Fruit fly (Drosophila melanogaster) whole organism, embryonic: ENCODE measurements around the gene Mocs1.

ENCODE experiments used
- Bgb ChIP-seq: fragments of 200-800 bp; sonication (Bioruptor generic); IDR thresholded peaks from 2 replicates; pipeline ENCODE4 v1.3.6; 2022; ENCODE audit warnings: missing biosample characterization, missing genetic modification characterization; ENCODE audit not compliant: partially characterized antibody
- CG11247 ChIP-seq: fragments of 200-800 bp; sonication (Bioruptor generic); IDR thresholded peaks from 2 replicates; pipeline ENCODE4 v1.3.6; 2022; ENCODE audit warnings: missing biosample characterization, missing genetic modification characterization
- CG11398 ChIP-seq: fragments of 200-800 bp; sonication (Bioruptor generic); optimal IDR thresholded peaks from 2 replicates; lab custom pipeline; 2016; ENCODE audit warnings: missing biosample characterization, missing genetic modification characterization
- CG1233 ChIP-seq: fragments of 200-800 bp; sonication (Bioruptor generic); optimal IDR thresholded peaks from 4 replicates; lab custom pipeline; 2018; ENCODE audit warnings: missing biosample characterization, mild to moderate bottlenecking, missing genetic modification characterization
- CG13424 ChIP-seq: fragments of 200-800 bp; sonication (Bioruptor generic); optimal IDR thresholded peaks from 2 replicates; lab custom pipeline; 2019; ENCODE audit warnings: missing biosample characterization, mild to moderate bottlenecking, missing genetic modification characterization, moderate library complexity
- CG14710 ChIP-seq: fragments of 200-800 bp; sonication (Bioruptor generic); optimal IDR thresholded peaks from 3 replicates; lab custom pipeline; 2019; ENCODE audit warnings: missing biosample characterization, mild to moderate bottlenecking, missing genetic modification characterization, moderate library complexity
- CG17829 ChIP-seq: fragments of 200-800 bp; optimal IDR thresholded peaks from 2 replicates; lab custom pipeline; 2019; ENCODE audit warnings: missing biosample characterization, mild to moderate bottlenecking, missing genetic modification characterization, moderate library complexity
- CG18262 ChIP-seq: fragments of 200-800 bp; optimal IDR thresholded peaks from 3 replicates; lab custom pipeline; 2019; ENCODE audit warnings: missing biosample characterization, mild to moderate bottlenecking, missing genetic modification characterization, moderate library complexity
- CG18476 ChIP-seq: fragments of 200-800 bp; sonication (Bioruptor generic); optimal IDR thresholded peaks from 2 replicates; lab custom pipeline; 2016; ENCODE audit warnings: missing biosample characterization, mild to moderate bottlenecking, missing genetic modification characterization
- CG2712 ChIP-seq: fragments of 200-800 bp; optimal IDR thresholded peaks from 3 replicates; lab custom pipeline; 2019; ENCODE audit warnings: missing biosample characterization, mild to moderate bottlenecking, missing genetic modification characterization, moderate library complexity
- CG32532 ChIP-seq: fragments of 200-800 bp; sonication (Bioruptor generic); IDR thresholded peaks from 2 replicates; pipeline ENCODE4 v1.3.6; 2022; ENCODE audit warnings: missing biosample characterization, missing genetic modification characterization
- CG3407 ChIP-seq: fragments of 200-800 bp; sonication (Bioruptor generic); optimal IDR thresholded peaks from 2 replicates; lab custom pipeline; 2018; ENCODE audit warnings: missing biosample characterization, mild to moderate bottlenecking, missing genetic modification characterization
- CG5180 ChIP-seq: fragments of 200-800 bp; sonication (Bioruptor generic); optimal IDR thresholded peaks from 3 replicates; lab custom pipeline; 2017; ENCODE audit warnings: missing biosample characterization, missing genetic modification characterization, mild to moderate bottlenecking, moderate library complexity, missing genetic modification reagents
- CG7271 ChIP-seq: fragments of 200-800 bp; sonication (Bioruptor generic); optimal IDR thresholded peaks from 2 replicates; lab custom pipeline; 2018; ENCODE audit warnings: missing biosample characterization, mild to moderate bottlenecking, missing genetic modification characterization, moderate library complexity
- CG9876 ChIP-seq: fragments of 200-800 bp; sonication (Bioruptor generic); optimal IDR thresholded peaks from 2 replicates; lab custom pipeline; 2016; ENCODE audit warnings: missing biosample characterization, missing genetic modification characterization
- CkIIα-i1 ChIP-seq: fragments of 200-800 bp; sonication (Bioruptor generic); IDR thresholded peaks from 2 replicates; pipeline ENCODE4 v1.3.6; 2022; ENCODE audit warnings: missing biosample characterization, missing genetic modification characterization
- Dek ChIP-seq: fragments of 200-800 bp; sonication (Bioruptor generic); optimal IDR thresholded peaks from 3 replicates; lab custom pipeline; 2019; ENCODE audit warnings: missing biosample characterization, mild to moderate bottlenecking, missing genetic modification characterization, moderate library complexity
- Dip2 ChIP-seq: fragments of 200-800 bp; sonication (Bioruptor generic); IDR thresholded peaks from 2 replicates; pipeline ENCODE4 v1.3.6; 2022; ENCODE audit warnings: missing biosample characterization, missing genetic modification characterization
- HLHmδ ChIP-seq: fragments of 200-800 bp; sonication (Bioruptor generic); optimal IDR thresholded peaks from 2 replicates; lab custom pipeline; 2018; ENCODE audit warnings: missing biosample characterization, mild to moderate bottlenecking, missing genetic modification characterization, moderate library complexity
- Hand ChIP-seq: fragments of 200-800 bp; sonication (Bioruptor generic); optimal IDR thresholded peaks from 2 replicates; lab custom pipeline; 2017; ENCODE audit warnings: mild to moderate bottlenecking, missing biosample characterization, missing genetic modification reagents, missing genetic modification characterization
- Hey ChIP-seq: fragments of 200-800 bp; sonication (Bioruptor generic); optimal IDR thresholded peaks from 3 replicates; lab custom pipeline; 2018; ENCODE audit warnings: missing biosample characterization, mild to moderate bottlenecking, missing genetic modification characterization
- MBD-R2 ChIP-seq: fragments of 200-800 bp; sonication (Bioruptor generic); IDR thresholded peaks from 2 replicates; pipeline ENCODE4 v1.3.6; 2022; ENCODE audit warnings: missing biosample characterization, missing genetic modification characterization
- Nf-YB ChIP-seq: fragments of 200-800 bp; sonication (Bioruptor generic); optimal IDR thresholded peaks from 3 replicates; lab custom pipeline; 2019; ENCODE audit warnings: missing biosample characterization, mild to moderate bottlenecking, missing genetic modification characterization, moderate library complexity
- Sox102F ChIP-seq: fragments of 200-800 bp; sonication (Bioruptor generic); optimal IDR thresholded peaks from 2 replicates; lab custom pipeline; 2018; ENCODE audit warnings: missing biosample characterization, mild to moderate bottlenecking, missing genetic modification characterization, moderate library complexity
- Sry-β ChIP-seq: fragments of 200-800 bp; sonication (Bioruptor generic); optimal IDR thresholded peaks from 2 replicates; lab custom pipeline; 2018; ENCODE audit warnings: missing biosample characterization, mild to moderate bottlenecking, missing genetic modification characterization, moderate library complexity
- Usf ChIP-seq: fragments of 200-800 bp; sonication (Bioruptor generic); optimal IDR thresholded peaks from 2 replicates; lab custom pipeline; 2017; ENCODE audit warnings: missing genotype, missing biosample characterization, missing genetic modification characterization
- Vsx1 ChIP-seq: fragments of 200-800 bp; sonication (Bioruptor generic); optimal IDR thresholded peaks from 2 replicates; lab custom pipeline; 2017; ENCODE audit warnings: missing biosample characterization, mild to moderate bottlenecking, missing genetic modification characterization, missing genetic modification reagents
- ara ChIP-seq: fragments of 200-800 bp; sonication (Bioruptor generic); IDR thresholded peaks from 2 replicates; pipeline ENCODE4 v1.3.6; 2022; ENCODE audit warnings: missing biosample characterization, missing genetic modification characterization
- bbx ChIP-seq: fragments of 200-800 bp; sonication (Bioruptor generic); IDR thresholded peaks from 2 replicates; pipeline ENCODE4 v1.3.6; 2022; ENCODE audit warnings: missing biosample characterization, missing genetic modification characterization; ENCODE audit not compliant: partially characterized antibody
- bcd ChIP-seq: fragments of 200-800 bp; sonication (Bioruptor generic); optimal IDR thresholded peaks from 2 replicates; lab custom pipeline; 2017; ENCODE audit warnings: missing biosample characterization, mild to moderate bottlenecking, missing genetic modification characterization
- btn ChIP-seq: fragments of 200-800 bp; sonication (Bioruptor generic); optimal IDR thresholded peaks from 2 replicates; lab custom pipeline; 2016; ENCODE audit warnings: missing biosample characterization, missing genetic modification characterization
- eve ChIP-seq, 2 experiments: fragments of >200 bp; optimal IDR thresholded peaks; 2 replicates each; lab custom pipeline; 2017; ENCODE audit warnings: missing biosample characterization in 2 of 2, missing genetic modification characterization in 2 of 2
- ewg ChIP-seq: fragments of 200-800 bp; sonication (Bioruptor generic); optimal IDR thresholded peaks from 3 replicates; lab custom pipeline; 2017; ENCODE audit warnings: mild to moderate bottlenecking, missing biosample characterization, missing genetic modification reagents, missing genetic modification characterization
- eyg ChIP-seq: fragments of 200-800 bp; sonication (Bioruptor generic); optimal IDR thresholded peaks from 3 replicates; lab custom pipeline; 2016; ENCODE audit warnings: missing biosample characterization, missing genetic modification characterization
- ham ChIP-seq: fragments of 200-800 bp; sonication (Bioruptor generic); IDR thresholded peaks from 2 replicates; pipeline ENCODE4 v1.3.6; 2022; ENCODE audit warnings: missing biosample characterization, missing genetic modification characterization
- hb ChIP-seq: fragments of 200-800 bp; sonication (Bioruptor generic); IDR thresholded peaks from 3 replicates; pipeline ENCODE4 v1.3.6; 2022; ENCODE audit warnings: missing biosample characterization, missing genetic modification characterization; ENCODE audit not compliant: partially characterized antibody
- kah ChIP-seq: fragments of 200-800 bp; sonication (Bioruptor generic); optimal IDR thresholded peaks from 2 replicates; lab custom pipeline; 2018; ENCODE audit warnings: missing biosample characterization, mild to moderate bottlenecking, missing genetic modification characterization
- mld ChIP-seq: fragments of 200-800 bp; sonication (Bioruptor generic); IDR thresholded peaks from 3 replicates; pipeline ENCODE4 v1.3.6; 2022; ENCODE audit warnings: missing biosample characterization, missing genetic modification characterization; ENCODE audit not compliant: partially characterized antibody
- nerfin-1 ChIP-seq: fragments of 200-800 bp; sonication (Bioruptor generic); optimal IDR thresholded peaks from 3 replicates; lab custom pipeline; 2019; ENCODE audit warnings: missing biosample characterization, mild to moderate bottlenecking, missing genetic modification characterization, moderate library complexity
- nom ChIP-seq: fragments of 200-800 bp; sonication (Bioruptor generic); optimal IDR thresholded peaks from 2 replicates; lab custom pipeline; 2017; ENCODE audit warnings: missing biosample characterization, missing genetic modification characterization, mild to moderate bottlenecking, moderate library complexity, missing genetic modification reagents
- pho ChIP-seq: fragments of 200-800 bp; sonication (Bioruptor generic); optimal IDR thresholded peaks from 2 replicates; lab custom pipeline; 2016; ENCODE audit warnings: missing biosample characterization, missing genetic modification characterization
- repo ChIP-seq: fragments of 200-800 bp; sonication (Bioruptor generic); optimal IDR thresholded peaks from 2 replicates; lab custom pipeline; 2016; ENCODE audit warnings: missing biosample characterization, missing genetic modification characterization
- run ChIP-seq: fragments of 200-800 bp; sonication (Bioruptor generic); optimal IDR thresholded peaks from 3 replicates; lab custom pipeline; 2018; ENCODE audit warnings: missing biosample characterization, mild to moderate bottlenecking, missing genetic modification characterization
- sna ChIP-seq: fragments of 200-800 bp; sonication (Bioruptor generic); IDR thresholded peaks from 2 replicates; pipeline ENCODE4 v1.3.6; 2022; ENCODE audit warnings: missing biosample characterization, missing genetic modification characterization; ENCODE audit not compliant: partially characterized antibody
- stc ChIP-seq: fragments of 200-800 bp; sonication (Bioruptor generic); IDR thresholded peaks from 2 replicates; pipeline ENCODE4 v1.3.6; 2022; ENCODE audit warnings: missing biosample characterization, missing genetic modification characterization
- trh ChIP-seq: fragments of 200-800 bp; sonication (Bioruptor generic); optimal IDR thresholded peaks from 2 replicates; lab custom pipeline; 2016; ENCODE audit warnings: missing biosample characterization, missing genetic modification characterization
- wek ChIP-seq: fragments of 200-800 bp; sonication (Bioruptor generic); optimal IDR thresholded peaks from 3 replicates; lab custom pipeline; 2018; ENCODE audit warnings: missing biosample characterization, mild to moderate bottlenecking, missing genetic modification characterization, moderate library complexity
- zfh1 ChIP-seq: fragments of 200-800 bp; sonication (Bioruptor generic); IDR thresholded peaks from 3 replicates; pipeline ENCODE4 v1.3.6; 2022; ENCODE audit warnings: missing biosample characterization, missing genetic modification characterization

The Mocs1 gene

DNA sequence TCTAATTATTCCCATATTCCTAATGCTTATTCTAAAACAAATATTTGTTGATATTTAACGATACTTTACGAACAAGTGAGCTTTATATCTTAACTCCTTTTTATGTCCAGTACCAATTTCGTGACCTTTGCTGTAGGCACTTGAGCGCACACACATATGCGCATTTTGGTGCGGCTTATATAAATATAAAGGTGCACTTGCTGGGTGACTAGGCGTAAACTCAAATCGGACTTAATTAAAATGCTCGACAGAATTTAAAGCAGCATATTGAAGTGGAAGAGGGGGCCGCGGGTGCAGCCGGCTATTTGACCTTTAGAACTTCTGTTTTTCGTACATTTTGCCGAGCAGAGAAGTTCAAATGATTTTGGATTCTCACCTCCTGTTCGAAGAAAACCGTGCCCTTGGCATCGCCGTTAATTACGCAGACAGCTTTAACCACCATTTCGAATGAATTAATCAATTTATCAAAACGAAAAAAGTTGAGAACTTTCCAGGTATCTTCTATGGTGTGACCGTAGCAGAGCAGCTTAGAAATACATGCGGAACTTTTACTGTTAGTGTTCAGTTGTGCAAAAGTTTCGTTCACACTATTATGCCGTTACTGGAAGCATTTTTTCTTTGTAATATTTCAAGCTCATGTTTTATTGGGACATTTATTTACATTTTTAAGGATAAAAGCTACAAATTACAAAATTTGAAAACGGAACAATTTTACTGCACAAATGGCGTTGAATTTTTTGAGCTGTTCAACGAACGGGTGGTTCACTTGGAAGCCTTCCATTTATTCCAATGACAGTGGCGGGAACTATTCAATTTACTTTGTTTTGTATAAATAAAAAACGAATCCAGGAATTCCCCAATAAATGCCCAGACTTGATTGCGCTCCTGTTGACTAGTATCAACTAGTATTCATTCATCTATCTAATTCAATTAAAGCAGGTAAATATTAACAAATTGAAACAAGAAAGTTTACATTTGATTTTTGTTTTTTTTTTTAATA is 43.2 kb downstream of the Mocs1 start, which contains the start of gene Sod1 (continued):
- TF ChIP-seq CG32532 (GFP tag; lab: Robert Waterston, UW) (no peak), HLHmδ (no peak), CG3407 (no peak), MBD-R2 (GFP tag; lab: Robert Waterston, UW) (peak; percentile 41; the same call in 1 of the 2 replicates), CG1233 (no peak), repo (no peak), bbx (GFP tag; lab: Robert Waterston, UW) (no peak), nerfin-1 (tag; lab: Kevin White, UChicago) (no peak), Vsx1 (GFP tag; lab: Kevin White, UChicago) (no peak), bcd (GFP tag; lab: Kevin White, UChicago) (no peak), Dek (tag; lab: Kevin White, UChicago) (peak; percentile 9), ham (GFP tag; lab: Robert Waterston, UW) (no peak), sna (GFP tag; lab: Robert Waterston, UW) (no peak), CG14710 (tag; lab: Kevin White, UChicago) (peak; percentile 28), CG7271 (tag; lab: Kevin White, UChicago) (no peak), Sox102F (GFP tag; lab: Kevin White, UChicago) (no peak), eve (GFP tag; optimal IDR thresholded peaks at IDR 0.05; lab: Kevin White, UChicago) (no peak), CG18476 (GFP tag; lab: Kevin White, UChicago) (no peak), hb (GFP tag; lab: Robert Waterston, UW) (no peak), nom (GFP tag; lab: Kevin White, UChicago) (peak; percentile 98), CG9876 (GFP tag; lab: Kevin White, UChicago) (no peak), trh (GFP tag; lab: Kevin White, UChicago) (no peak), CkIIα-i1 (GFP tag; lab: Robert Waterston, UW) (no peak), Dip2 (GFP tag; lab: Robert Waterston, UW) (no peak), CG17829 (tag; lab: Kevin White, UChicago) (no peak), CG11247 (GFP tag; lab: Robert Waterston, UW) (no peak), CG11398 (GFP tag; lab: Kevin White, UChicago) (no peak), CG18262 (tag; lab: Kevin White, UChicago) (no peak), CG2712 (tag; lab: Kevin White, UChicago) (no peak), Hand (no peak), stc (GFP tag; lab: Robert Waterston, UW) (0 out of 2 replicates have a peak, but pooled peaks have one; percentile 22), kah (GFP tag; lab: Kevin White, UChicago) (no peak), CG5180 (no peak), Sry-β (GFP tag; lab: Kevin White, UChicago) (no peak), Hey (tag; lab: Kevin White, UChicago) (no peak), ara (GFP tag; lab: Robert Waterston, UW) (no peak), mld (GFP tag; lab: Robert Waterston, UW) (no peak), CG13424 (tag; lab: Kevin White, UChicago) (no peak), pho (GFP tag; lab: Kevin White, UChicago) (no peak), run (tag; lab: Kevin White, UChicago) (no peak), ewg (no peak), btn (GFP tag; lab: Kevin White, UChicago) (no peak), wek (GFP tag; lab: Kevin White, UChicago) (no peak), Usf (no peak), eyg (no peak), zfh1 (no peak), Bgb (GFP tag; lab: Robert Waterston, UW) (peak; percentile 29; the same call in 1 of the 2 replicates), Nf-YB (GFP tag; lab: Kevin White, UChicago) (no peak)
